Worm (Caenorhabditis elegans) whole organism, young adult: ENCODE measurements around the gene R04D3.3.
A peak's percentile ranks its signal among the peaks of the same experiment; 100 is the strongest.

ENCODE experiments used
- B0035.1 ChIP-seq: sonication (generic microtip); optimal IDR thresholded peaks from 2 replicates; lab custom pipeline; 2016; ENCODE audit warnings: missing genetic modification characterization, mild to moderate bottlenecking, missing compliant biosample characterization, missing genotype, missing genetic modification reagents
- C06A6.2 ChIP-seq: fragments of 200-800 bp; sonication (Bioruptor generic); conservative IDR thresholded peaks from 2 replicates; pipeline ENCODE4 v1.3.6; 2022; ENCODE audit warnings: missing genetic modification characterization, missing compliant biosample characterization
- F22D6.2 ChIP-seq: sonication (generic microtip); optimal IDR thresholded peaks from 2 replicates; lab custom pipeline; 2016; ENCODE audit warnings: mild to moderate bottlenecking, missing genetic modification characterization, missing compliant biosample characterization
- F23B12.7 ChIP-seq: sonication (generic microtip); optimal IDR thresholded peaks from 2 replicates; lab custom pipeline; 2017; ENCODE audit warnings: missing genetic modification characterization, mild to moderate bottlenecking, missing compliant biosample characterization, antibody characterized with exemption, moderate library complexity; ENCODE audit not compliant: insufficient read depth
- F37B4.10 ChIP-seq: fragments of 200-800 bp; sonication (Bioruptor generic); IDR thresholded peaks from 2 replicates; pipeline ENCODE4 v1.3.6; 2022; ENCODE audit warnings: missing genetic modification characterization, missing compliant biosample characterization
- F52B5.7 ChIP-seq: sonication (generic microtip); optimal IDR thresholded peaks from 2 replicates; lab custom pipeline; 2016; ENCODE audit warnings: mild to moderate bottlenecking, missing genetic modification characterization, missing compliant biosample characterization
- Y67H2A.10 ChIP-seq: fragments of 200-800 bp; sonication (Bioruptor generic); conservative IDR thresholded peaks from 2 replicates; pipeline ENCODE4 v1.3.6; 2022; ENCODE audit warnings: missing genetic modification reagents, missing genetic modification characterization, missing compliant biosample characterization
- Y95B8A.8 ChIP-seq: fragments of 200-800 bp; sonication (Bioruptor generic); IDR thresholded peaks from 2 replicates; pipeline ENCODE4 v1.3.6; 2022; ENCODE audit warnings: missing genetic modification reagents, missing genetic modification characterization, missing compliant biosample characterization
- attf-3 ChIP-seq: fragments of 200-800 bp; sonication (Bioruptor generic); conservative IDR thresholded peaks from 2 replicates; pipeline ENCODE4 v1.3.6; 2022; ENCODE audit warnings: missing genetic modification reagents, missing genetic modification characterization, missing compliant biosample characterization
- cebp-2 ChIP-seq: fragments of 200-800 bp; sonication (Bioruptor generic); IDR thresholded peaks from 2 replicates; pipeline ENCODE4 v1.3.6; 2022; ENCODE audit warnings: missing genetic modification characterization, missing compliant biosample characterization
- ceh-100 ChIP-seq: fragments of 200-800 bp; sonication (Bioruptor generic); IDR thresholded peaks from 2 replicates; pipeline ENCODE4 v1.3.6; 2022; ENCODE audit warnings: missing genetic modification reagents, missing genetic modification characterization, missing compliant biosample characterization
- ceh-40 ChIP-seq: fragments of 200-800 bp; sonication (Bioruptor generic); IDR thresholded peaks from 2 replicates; pipeline ENCODE4 v1.3.6; 2022; ENCODE audit warnings: missing genetic modification characterization, missing compliant biosample characterization
- ceh-79 ChIP-seq: sonication (generic microtip); optimal IDR thresholded peaks from 2 replicates; lab custom pipeline; 2017; ENCODE audit warnings: mild to moderate bottlenecking, missing genetic modification characterization, missing compliant biosample characterization
- chd-7 ChIP-seq: sonication (generic microtip); optimal IDR thresholded peaks from 2 replicates; lab custom pipeline; 2016; ENCODE audit warnings: mild to moderate bottlenecking, missing genetic modification characterization, moderate library complexity, missing compliant biosample characterization
- die-1 ChIP-seq: sonication (generic microtip); optimal IDR thresholded peaks from 2 replicates; lab custom pipeline; 2016; ENCODE audit warnings: missing genotype, mild to moderate bottlenecking, missing genetic modification characterization, missing compliant biosample characterization
- dox-1 ChIP-seq: fragments of 200-800 bp; sonication (Bioruptor generic); IDR thresholded peaks from 2 replicates; pipeline ENCODE4 v1.3.6; 2022; ENCODE audit warnings: missing genetic modification reagents, missing genetic modification characterization, missing compliant biosample characterization
- egl-44 ChIP-seq: fragments of 200-800 bp; sonication (Bioruptor generic); IDR thresholded peaks from 2 replicates; pipeline ENCODE4 v1.3.6; 2022; ENCODE audit warnings: missing genetic modification reagents, missing genetic modification characterization, missing compliant biosample characterization
- ets-4 ChIP-seq: fragments of 200-800 bp; sonication (Bioruptor generic); optimal IDR thresholded peaks from 2 replicates; lab custom pipeline; 2018; ENCODE audit warnings: mild to moderate bottlenecking, missing genetic modification characterization, missing compliant biosample characterization
- him-1 ChIP-seq: sonication (generic microtip); optimal IDR thresholded peaks from 2 replicates; lab custom pipeline; 2016; ENCODE audit warnings: missing genotype, missing genetic modification reagents, missing genetic modification characterization, missing compliant biosample characterization
- hlh-12 ChIP-seq: sonication (generic microtip); optimal IDR thresholded peaks from 2 replicates; lab custom pipeline; 2016; ENCODE audit warnings: missing genetic modification characterization, missing compliant biosample characterization
- hmg-1.2 ChIP-seq: fragments of 200-800 bp; sonication (Bioruptor generic); IDR thresholded peaks from 2 replicates; pipeline ENCODE4 v1.3.6; 2022; ENCODE audit warnings: missing genetic modification reagents, missing genetic modification characterization, missing compliant biosample characterization
- lag-1 ChIP-seq: fragments of 200-800 bp; sonication (Bioruptor generic); IDR thresholded peaks from 2 replicates; pipeline ENCODE4 v1.3.6; 2022; ENCODE audit warnings: missing genetic modification reagents, missing genetic modification characterization, missing compliant biosample characterization
- lin-26 ChIP-seq: fragments of 200-800 bp; sonication (Bioruptor generic); IDR thresholded peaks from 2 replicates; pipeline ENCODE4 v1.3.6; 2022; ENCODE audit warnings: missing genetic modification reagents, missing genetic modification characterization, missing compliant biosample characterization
- lin-40 ChIP-seq: sonication (generic microtip); optimal IDR thresholded peaks from 2 replicates; lab custom pipeline; 2016; ENCODE audit warnings: missing genetic modification characterization, mild to moderate bottlenecking, missing compliant biosample characterization, missing genotype, missing genetic modification reagents
- lir-1 ChIP-seq: fragments of 200-800 bp; sonication (Bioruptor generic); conservative IDR thresholded peaks from 2 replicates; pipeline ENCODE4 v1.3.6; 2022; ENCODE audit warnings: missing genetic modification reagents, missing genetic modification characterization, missing compliant biosample characterization
- madf-10 ChIP-seq: sonication (generic microtip); optimal IDR thresholded peaks from 2 replicates; lab custom pipeline; 2016; ENCODE audit warnings: mild to moderate bottlenecking, missing genetic modification characterization, missing compliant biosample characterization
- madf-3 ChIP-seq: fragments of 200-800 bp; sonication (Bioruptor generic); IDR thresholded peaks from 2 replicates; pipeline ENCODE4 v1.3.6; 2022; ENCODE audit warnings: missing genetic modification reagents, missing genetic modification characterization, missing compliant biosample characterization
- madf-6 ChIP-seq: fragments of 200-800 bp; sonication (Bioruptor generic); IDR thresholded peaks from 2 replicates; pipeline ENCODE4 v1.3.6; 2022; ENCODE audit warnings: missing genetic modification reagents, missing genetic modification characterization, missing compliant biosample characterization
- madf-8 ChIP-seq: fragments of 200-800 bp; sonication (Bioruptor generic); conservative IDR thresholded peaks from 2 replicates; pipeline ENCODE4 v1.3.6; 2022; ENCODE audit warnings: missing genetic modification reagents, missing genetic modification characterization, missing compliant biosample characterization
- nfyb-1 ChIP-seq: fragments of 200-800 bp; sonication (Bioruptor generic); IDR thresholded peaks from 2 replicates; pipeline ENCODE4 v1.3.6; 2022; ENCODE audit warnings: missing genetic modification reagents, missing genetic modification characterization, missing compliant biosample characterization
- nhr-120 ChIP-seq: fragments of 200-800 bp; sonication (Bioruptor generic); IDR thresholded peaks from 2 replicates; pipeline ENCODE4 v1.3.6; 2022; ENCODE audit warnings: missing genetic modification characterization, missing compliant biosample characterization
- nhr-179 ChIP-seq: sonication (generic microtip); optimal IDR thresholded peaks from 2 replicates; lab custom pipeline; 2016; ENCODE audit warnings: mild to moderate bottlenecking, missing genetic modification characterization, missing compliant biosample characterization
- nhr-80 ChIP-seq: sonication (generic microtip); optimal IDR thresholded peaks from 2 replicates; lab custom pipeline; 2016; ENCODE audit warnings: missing genetic modification characterization, missing compliant biosample characterization
- rec-8 ChIP-seq, 2 experiments: sonication (generic microtip); optimal IDR thresholded peaks; 2 replicates each; lab custom pipeline; 2016; ENCODE audit warnings: mild to moderate bottlenecking in 2 of 2, missing genetic modification characterization in 2 of 2, missing genetic modification reagents in 2 of 2, missing genotype in 2 of 2, missing biosample characterization in 1 of 2, missing compliant biosample characterization in 1 of 2, moderate library complexity in 1 of 2
- repo-1 ChIP-seq: sonication (generic microtip); optimal IDR thresholded peaks from 2 replicates; lab custom pipeline; 2017; ENCODE audit warnings: mild to moderate bottlenecking, missing genetic modification characterization, missing compliant biosample characterization
- sptf-2 ChIP-seq: fragments of 200-800 bp; sonication (Bioruptor generic); optimal IDR thresholded peaks from 2 replicates; lab custom pipeline; 2018; ENCODE audit warnings: mild to moderate bottlenecking, missing genetic modification characterization, missing compliant biosample characterization
- tbp1 ChIP-seq: fragments of 200-800 bp; sonication (Bioruptor generic); optimal IDR thresholded peaks from 2 replicates; lab custom pipeline; 2018; ENCODE audit warnings: mild to moderate bottlenecking, missing genetic modification characterization, missing compliant biosample characterization
- unc-130 ChIP-seq: sonication (generic microtip); optimal IDR thresholded peaks from 2 replicates; lab custom pipeline; 2016; ENCODE audit warnings: missing genetic modification reagents, missing genetic modification characterization, missing compliant biosample characterization
- unc-62 ChIP-seq: fragments of 150-350 bp; optimal IDR thresholded peaks from 2 replicates; lab custom pipeline; 2014; ENCODE audit warnings: missing biosample characterization, missing genetic modification reagents, missing genetic modification characterization
- zfh-2 ChIP-seq: fragments of 200-800 bp; sonication (Bioruptor generic); conservative IDR thresholded peaks from 2 replicates; pipeline ENCODE4 v1.3.6; 2022; ENCODE audit warnings: missing genetic modification reagents, missing genetic modification characterization, missing compliant biosample characterization
- ztf-18 ChIP-seq: sonication (generic microtip); optimal IDR thresholded peaks from 2 replicates; lab custom pipeline; 2016; ENCODE audit warnings: missing genotype, mild to moderate bottlenecking, missing genetic modification characterization, missing compliant biosample characterization
- ztf-28 ChIP-seq: fragments of 200-800 bp; sonication (Bioruptor generic); IDR thresholded peaks from 2 replicates; pipeline ENCODE4 v1.3.6; 2022; ENCODE audit warnings: missing genetic modification reagents, missing genetic modification characterization, missing compliant biosample characterization

R04D3.3 gene

ce11 chrX:13274102-13274501 is 16.3 kb downstream of the R04D3.3 start, which contains the start of gene cyp-14A3:
cyp-14A3 (minus strand) TSS chrX:13274202.
- TF ChIP-seq ceh-79 (tag; lab: Kevin White, UChicago), result no peak
- TF ChIP-seq B0035.1 (tag; lab: Kevin White, UChicago), result no peak
- TF ChIP-seq lag-1 (GFP tag; lab: Robert Waterston, UW), result no peak
- no peak for TF ChIP-seq hlh-12 (tag; lab: Kevin White, UChicago)
- no peak for TF ChIP-seq dox-1 (GFP tag; lab: Robert Waterston, UW)
- TF ChIP-seq ets-4, result no peak
- no peak for TF ChIP-seq lir-1 (GFP tag; lab: Robert Waterston, UW)
- no peak for TF ChIP-seq madf-6 (GFP tag; lab: Robert Waterston, UW)
- TF ChIP-seq lin-26, result no peak
- no peak for TF ChIP-seq chd-7
- no peak for TF ChIP-seq lin-40 (tag; lab: Kevin White, UChicago)
- no peak for TF ChIP-seq sptf-2 (GFP tag; lab: Kevin White, UChicago)
- no peak for TF ChIP-seq ztf-18 (tag; lab: Kevin White, UChicago)
- no peak for TF ChIP-seq nhr-179 (tag; lab: Kevin White, UChicago)
- no peak for TF ChIP-seq Y67H2A.10 (GFP tag; lab: Robert Waterston, UW)
- no peak for TF ChIP-seq repo-1 (tag; lab: Kevin White, UChicago)
- no peak for TF ChIP-seq nhr-120 (GFP tag; lab: Robert Waterston, UW)

- TF ChIP-seq nhr-80 (tag; lab: Kevin White, UChicago) (peak; percentile 35), die-1 (tag; lab: Kevin White, UChicago) (no peak), chd-7 (no peak), attf-3 (GFP tag; lab: Robert Waterston, UW) (no peak), unc-62 (GFP tag; lab: Kevin White, UChicago) (no peak)
Measured at ce11 chrX:13269586-13269985, 20.8 kb downstream of the R04D3.3 start, which contains the start of gene cyp-14A2. cyp-14A2 (minus strand) TSS chrX:13269686.

- TF ChIP-seq F23B12.7, result no peak
- no peak for TF ChIP-seq tbp1 (GFP tag; lab: Kevin White, UChicago)
- no peak for TF ChIP-seq ceh-40
- no peak for TF ChIP-seq Y67H2A.10 (GFP tag; lab: Robert Waterston, UW)
- TF ChIP-seq madf-3 (GFP tag; lab: Robert Waterston, UW), result no peak
- no peak for TF ChIP-seq ztf-18 (tag; lab: Kevin White, UChicago)
- no peak for TF ChIP-seq ets-4
- no peak for TF ChIP-seq zfh-2 (GFP tag; lab: Robert Waterston, UW)
Measured at ce11 chrX:13267230-13267629, 23.2 kb downstream of the R04D3.3 start, which contains the start of gene cyp-14A1. cyp-14A1 (minus strand) TSS chrX:13267355.

- TF ChIP-seq madf-6 (GFP tag; lab: Robert Waterston, UW) (no peak; the same call in none of the 2 replicates), F22D6.2 (tag; lab: Kevin White, UChicago) (peak; percentile 33), ztf-28 (GFP tag; lab: Robert Waterston, UW) (peak; percentile 78; the same call in 1 of the 2 replicates), chd-7 (peak; percentile 76), cebp-2 (GFP tag; lab: Robert Waterston, UW) (peak; percentile 88; the same call in 1 of the 2 replicates), nfyb-1 (peak; percentile 89), ceh-100 (no peak), hlh-12 (tag; lab: Kevin White, UChicago) (peak; percentile 41), F52B5.7 (tag; lab: Kevin White, UChicago) (peak; percentile 68), egl-44 (peak; percentile 83), F37B4.10 (GFP tag; lab: Robert Waterston, UW) (peak; percentile 89; the same call in 1 of the 2 replicates), madf-8 (GFP tag; lab: Robert Waterston, UW) (0 out of 2 replicates have a peak, but pooled peaks have one; percentile 21), zfh-2 (GFP tag; lab: Robert Waterston, UW) (no peak), rec-8 (tag; optimal IDR thresholded peaks at IDR 0.05; lab: Kevin White, UChicago) (peak; percentile 44 to 68), nhr-80 (tag; lab: Kevin White, UChicago) (peak; percentile 34), him-1 (tag; lab: Kevin White, UChicago) (peak; percentile 88), madf-10 (tag; lab: Kevin White, UChicago) (peak; percentile 64), C06A6.2 (no peak), hmg-1.2 (GFP tag; lab: Robert Waterston, UW) (peak; percentile 83), Y95B8A.8 (GFP tag; lab: Robert Waterston, UW) (0 out of 2 replicates have a peak, but pooled peaks have one; percentile 9), lin-40 (tag; lab: Kevin White, UChicago) (peak; percentile 76), F23B12.7 (peak; percentile 72), attf-3 (GFP tag; lab: Robert Waterston, UW) (peak; percentile 54; the same call in 1 of the 2 replicates), unc-130 (GFP tag; lab: Kevin White, UChicago) (peak; percentile 30)
Measured at ce11 chrX:13264550-13264949, 25.9 kb downstream of the R04D3.3 start.
